Fruit fly (Drosophila melanogaster): Measurements from ENCODE around the gene Rsf1.
A peak's percentile ranks its signal among the peaks of the same experiment; 100 is the strongest.

Gene Rsf1

dm6 chr2L:10277362-10277761 is 14.0 kb upstream of the Rsf1 start (continued):
- TF ChIP-seq amos (GFP tag; IDR thresholded peaks at IDR 0.05; ENCODE audit: partially characterized antibody) (peak; percentile 96), CG13424 (tag; optimal IDR thresholded peaks at IDR 0.05) (peak; percentile 7), HLHmδ (GFP tag; optimal IDR thresholded peaks at IDR 0.05) (no peak), CG4854 (GFP tag; optimal IDR thresholded peaks at IDR 0.05) (no peak), CG10147 (GFP tag; optimal IDR thresholded peaks at IDR 0.05) (no peak), Hey (tag; optimal IDR thresholded peaks at IDR 0.05) (no peak), CG32772 (GFP tag; IDR thresholded peaks at IDR 0.05) (no peak), hkb (optimal IDR thresholded peaks at IDR 0.05) (no peak), hkb (GFP tag; IDR thresholded peaks at IDR 0.05) (no peak), CG12942 (GFP tag; optimal IDR thresholded peaks at IDR 0.05) (no peak), CG7839 (tag; optimal IDR thresholded peaks at IDR 0.05) (no peak), CG7357 (GFP tag; IDR thresholded peaks at IDR 0.05) (peak; percentile 93), Dref (GFP tag; IDR thresholded peaks at IDR 0.05) (peak; percentile 95), nmo (GFP tag; optimal IDR thresholded peaks at IDR 0.05) (peak; percentile 16), Nf-YC (tag; optimal IDR thresholded peaks at IDR 0.05) (no peak), HmgZ (tag; optimal IDR thresholded peaks at IDR 0.05) (peak; percentile 7), sr (GFP tag; IDR thresholded peaks at IDR 0.05) (no peak), Bgb (GFP tag; IDR thresholded peaks at IDR 0.05; ENCODE audit: partially characterized antibody) (peak; percentile 96), CG9797 (GFP tag; optimal IDR thresholded peaks at IDR 0.05) (no peak), CG12299 (tag; optimal IDR thresholded peaks at IDR 0.05) (peak; percentile 38), aop (GFP tag; IDR thresholded peaks at IDR 0.05) (no peak), HLH4C (GFP tag; IDR thresholded peaks at IDR 0.05; ENCODE audit: partially characterized antibody) (peak; percentile 87), vnd (GFP tag; IDR thresholded peaks at IDR 0.05; ENCODE audit: partially characterized antibody) (peak; percentile 88), Poxn (GFP tag; IDR thresholded peaks at IDR 0.05) (no peak), Dip3 (GFP tag; optimal IDR thresholded peaks at IDR 0.05) (no peak), Med (GFP tag) (peak; percentile 46), CG4282 (GFP tag; optimal IDR thresholded peaks at IDR 0.05) (no peak), jumu (GFP tag; optimal IDR thresholded peaks at IDR 0.05) (no peak), knrl (GFP tag; IDR thresholded peaks at IDR 0.05; ENCODE audit: partially characterized antibody) (peak; percentile 92), Scr (GFP tag; IDR thresholded peaks at IDR 0.05; ENCODE audit: partially characterized antibody) (peak; percentile 89), CG12071 (GFP tag; optimal IDR thresholded peaks at IDR 0.05) (no peak), mam (GFP tag; optimal IDR thresholded peaks at IDR 0.05) (no peak), maf-S (GFP tag; optimal IDR thresholded peaks at IDR 0.05) (no peak), CG2129 (GFP tag; IDR thresholded peaks at IDR 0.05; ENCODE audit: partially characterized antibody) (peak; percentile 64; the same call in 1 of the 2 replicates), Opbp (GFP tag; IDR thresholded peaks at IDR 0.05; ENCODE audit: partially characterized antibody) (peak; percentile 96), CG11398 (GFP tag; optimal IDR thresholded peaks at IDR 0.05) (no peak), so (GFP tag; IDR thresholded peaks at IDR 0.05) (no peak), CG8924 (tag; optimal IDR thresholded peaks at IDR 0.05) (peak; percentile 63), CG14860 (GFP tag; IDR thresholded peaks at IDR 0.05; ENCODE audit: partially characterized antibody) (peak; percentile 85), Abd-B (GFP tag; optimal IDR thresholded peaks at IDR 0.05) (no peak), CG12659 (GFP tag; optimal IDR thresholded peaks at IDR 0.05) (peak; percentile 70), CG10267 (tag; optimal IDR thresholded peaks at IDR 0.05) (peak; percentile 17), fd64A (GFP tag; optimal IDR thresholded peaks at IDR 0.05) (no peak), CG1603 (tag; optimal IDR thresholded peaks at IDR 0.05) (peak; percentile 90), nerfin-2 (GFP tag; IDR thresholded peaks at IDR 0.05; ENCODE audit: partially characterized antibody) (peak; percentile 78), D19A (tag; optimal IDR thresholded peaks at IDR 0.05) (no peak), salm (tag; optimal IDR thresholded peaks at IDR 0.05) (no peak), B-H2 (GFP tag; optimal IDR thresholded peaks at IDR 0.05) (peak; percentile 9), ems (GFP tag; optimal IDR thresholded peaks at IDR 0.05) (no peak), wek (GFP tag; optimal IDR thresholded peaks at IDR 0.05) (no peak)

All from whole organism, embryonic.